Worm (Caenorhabditis elegans) whole organism, L1 larva: ENCODE measurements around the gene H10E21.4.

ENCODE experiments used
- fkh-10 ChIP-seq: sonication (generic microtip); optimal IDR thresholded peaks from 2 replicates; lab custom pipeline; 2017; ENCODE audit warnings: missing biosample characterization, missing genetic modification reagents, missing genetic modification characterization
- nhr-11 ChIP-seq: fragments of 150-350 bp; optimal IDR thresholded peaks from 2 replicates; lab custom pipeline; 2014; ENCODE audit warnings: missing biosample characterization, missing genetic modification characterization
- pag-3 ChIP-seq: sonication (generic microtip); optimal IDR thresholded peaks from 2 replicates; lab custom pipeline; 2017; ENCODE audit warnings: missing genetic modification characterization, mild to moderate bottlenecking, missing compliant biosample characterization, antibody characterized with exemption, borderline replicate concordance; ENCODE audit not compliant: insufficient read depth

ce11 chrIII:65626-65937 lies 46.1 kb upstream of the H10E21.4 start:
- TF ChIP-seq pag-3 (tag; lab: Kevin White, UChicago) (peak; percentile 54), nhr-11 (tag; lab: Kevin White, UChicago) (no peak), fkh-10 (GFP tag; lab: Kevin White, UChicago) (no peak)
